Worm (Caenorhabditis elegans) whole organism, L3 larva: Measurements from ENCODE around the gene F57B9.1.

Experiments used
- R02D3.7 ChIP-seq: fragments of 150-350 bp; optimal IDR thresholded peaks from 2 replicates; lab custom pipeline; 2014; ENCODE audit warnings: missing biosample characterization, missing genetic modification characterization
- ZK546.5 ChIP-seq: sonication (generic microtip); optimal IDR thresholded peaks from 2 replicates; lab custom pipeline; 2017; ENCODE audit warnings: missing biosample characterization, missing genetic modification characterization
- ama-1 ChIP-seq: fragments of 150-350 bp; optimal IDR thresholded peaks from 2 replicates; lab custom pipeline; 2018
- ceh-28 ChIP-seq: fragments of 150-350 bp; optimal IDR thresholded peaks from 2 replicates; lab custom pipeline; 2014; ENCODE audit warnings: missing biosample characterization, missing genetic modification reagents, missing genetic modification characterization
- ceh-82 ChIP-seq: fragments of 150-350 bp; optimal IDR thresholded peaks from 2 replicates; lab custom pipeline; 2014; ENCODE audit warnings: missing biosample characterization, missing genetic modification characterization
- ceh-9 ChIP-seq: sonication (generic microtip); optimal IDR thresholded peaks from 2 replicates; lab custom pipeline; 2018; ENCODE audit warnings: missing biosample characterization, missing genetic modification characterization
- egl-27 ChIP-seq: sonication (generic microtip); optimal IDR thresholded peaks from 4 replicates; lab custom pipeline; 2017; ENCODE audit warnings: missing biosample characterization, missing genetic modification reagents, missing genetic modification characterization
- egl-5 ChIP-seq: fragments of 150-350 bp; optimal IDR thresholded peaks from 2 replicates; lab custom pipeline; 2017; ENCODE audit warnings: missing biosample characterization, missing genetic modification reagents, missing genetic modification characterization, inconsistent platforms
- elt-2 ChIP-seq: sonication (generic microtip); optimal IDR thresholded peaks from 2 replicates; lab custom pipeline; 2016; ENCODE audit warnings: missing genetic modification reagents, mild to moderate bottlenecking, missing genetic modification characterization, missing compliant biosample characterization
- eor-1 ChIP-seq, 2 experiments: fragments of 150-350 bp; optimal IDR thresholded peaks; 2 replicates each; lab custom pipeline; 2014 to 2018; ENCODE audit warnings: missing biosample characterization in 2 of 2, missing genetic modification characterization in 2 of 2
- fkh-2 ChIP-seq: fragments of 150-350 bp; optimal IDR thresholded peaks from 2 replicates; lab custom pipeline; 2014; ENCODE audit warnings: missing biosample characterization, missing genetic modification reagents, missing genetic modification characterization
- fos-1 ChIP-seq: fragments of 150-350 bp; optimal IDR thresholded peaks from 2 replicates; lab custom pipeline; 2014; ENCODE audit warnings: missing biosample characterization, missing genetic modification characterization
- hmg-11 ChIP-seq: sonication (generic microtip); optimal IDR thresholded peaks from 2 replicates; lab custom pipeline; 2016; ENCODE audit warnings: missing genetic modification characterization, missing compliant biosample characterization
- jun-1 ChIP-seq: fragments of 150-350 bp; optimal IDR thresholded peaks from 2 replicates; lab custom pipeline; 2014; ENCODE audit warnings: missing biosample characterization, missing genetic modification reagents, missing genetic modification characterization
- lin-15B ChIP-seq: fragments of 150-350 bp; optimal IDR thresholded peaks from 2 replicates; lab custom pipeline; 2014; ENCODE audit warnings: missing biosample characterization, missing genetic modification characterization
- lin-39 ChIP-seq: fragments of 150-350 bp; optimal IDR thresholded peaks from 2 replicates; lab custom pipeline; 2018; ENCODE audit warnings: missing biosample characterization, missing genetic modification reagents, missing genetic modification characterization
- mdl-1 ChIP-seq: fragments of 150-350 bp; optimal IDR thresholded peaks from 2 replicates; lab custom pipeline; 2014; ENCODE audit warnings: missing biosample characterization, missing genetic modification characterization
- mml-1 ChIP-seq: fragments of 150-350 bp; sonication (generic microtip); optimal IDR thresholded peaks from 3 replicates; lab custom pipeline; 2014; ENCODE audit warnings: missing biosample characterization, missing genetic modification characterization
- nfya-1 ChIP-seq: sonication (generic microtip); optimal IDR thresholded peaks from 2 replicates; lab custom pipeline; 2017; ENCODE audit warnings: missing genetic modification characterization, mild to moderate bottlenecking, missing compliant biosample characterization, antibody characterized with exemption, moderate library complexity; ENCODE audit not compliant: insufficient read depth
- nhr-11 ChIP-seq: fragments of 150-350 bp; optimal IDR thresholded peaks from 2 replicates; lab custom pipeline; 2014; ENCODE audit warnings: missing biosample characterization, missing genetic modification characterization
- nhr-12 ChIP-seq: fragments of 150-350 bp; optimal IDR thresholded peaks from 2 replicates; lab custom pipeline; 2014; ENCODE audit warnings: missing biosample characterization, missing genetic modification characterization
- nhr-23 ChIP-seq: fragments of 150-350 bp; optimal IDR thresholded peaks from 2 replicates; lab custom pipeline; 2014; ENCODE audit warnings: missing biosample characterization, missing genetic modification reagents, missing genetic modification characterization
- nhr-237 ChIP-seq: fragments of 150-350 bp; optimal IDR thresholded peaks from 2 replicates; lab custom pipeline; 2014; ENCODE audit warnings: missing biosample characterization, missing genetic modification characterization
- nhr-25 ChIP-seq: sonication (generic microtip); optimal IDR thresholded peaks from 2 replicates; lab custom pipeline; 2017; ENCODE audit warnings: missing biosample characterization, missing genetic modification characterization
- nhr-67 ChIP-seq: fragments of 150-350 bp; optimal IDR thresholded peaks from 2 replicates; lab custom pipeline; 2014; ENCODE audit warnings: missing biosample characterization, missing genetic modification characterization
- nhr-76 ChIP-seq: fragments of 150-350 bp; sonication (generic microtip); optimal IDR thresholded peaks from 5 replicates; lab custom pipeline; 2014; ENCODE audit warnings: missing biosample characterization, missing genetic modification characterization
- pha-4 ChIP-seq: fragments of 150-350 bp; optimal IDR thresholded peaks from 2 replicates; lab custom pipeline; 2014; ENCODE audit warnings: missing biosample characterization, missing genetic modification reagents, missing genetic modification characterization
- sea-2 ChIP-seq: fragments of 150-350 bp; sonication (generic microtip); optimal IDR thresholded peaks from 4 replicates; lab custom pipeline; 2014; ENCODE audit warnings: missing biosample characterization, missing genetic modification reagents, missing genetic modification characterization
- skn-1 ChIP-seq: fragments of 150-350 bp; optimal IDR thresholded peaks from 2 replicates; lab custom pipeline; 2014; ENCODE audit warnings: missing biosample characterization, missing genetic modification characterization
- tbx-2 ChIP-seq: sonication (generic microtip); optimal IDR thresholded peaks from 2 replicates; lab custom pipeline; 2016; ENCODE audit warnings: mild to moderate bottlenecking, missing genetic modification characterization, missing compliant biosample characterization
- unc-39 ChIP-seq: sonication (generic microtip); optimal IDR thresholded peaks from 4 replicates; lab custom pipeline; 2017; ENCODE audit warnings: missing biosample characterization, missing genetic modification characterization
- zag-1 ChIP-seq: fragments of 150-350 bp; optimal IDR thresholded peaks from 2 replicates; lab custom pipeline; 2014; ENCODE audit warnings: missing biosample characterization, missing genetic modification characterization
- ztf-4 ChIP-seq: fragments of 150-350 bp; optimal IDR thresholded peaks from 2 replicates; lab custom pipeline; 2014; ENCODE audit warnings: missing biosample characterization, missing genetic modification characterization

F57B9.1 gene

DNA sequence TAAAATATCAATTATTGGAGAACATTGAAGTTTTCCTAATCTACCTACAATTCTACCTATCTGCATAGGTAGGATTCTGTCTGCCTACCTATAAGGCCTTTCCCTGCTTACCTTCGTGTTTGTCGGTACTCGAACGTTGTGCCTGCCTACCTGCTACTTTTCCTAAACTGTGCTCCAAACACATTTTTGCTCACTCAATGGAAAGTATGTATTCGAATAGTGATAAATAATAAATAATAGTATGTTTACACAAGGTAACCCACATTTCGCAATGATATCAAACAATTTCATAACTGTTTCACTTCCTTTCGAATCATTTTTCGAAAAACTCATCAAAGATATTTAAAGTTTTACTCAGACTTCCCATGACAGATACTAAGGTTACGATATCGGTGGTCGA lies 22.4 kb upstream of the F57B9.1 start, which contains the start of gene F57B9.3:
Gene F57B9.3, plus strand, starts transcription at position 301 of the 400 bp plus-strand sequence.
- TF ChIP-seq ceh-82 (tag; lab: Kevin White, UChicago): no peak
- TF ChIP-seq eor-1 (tag; optimal IDR thresholded peaks at IDR 0.05; lab: Kevin White, UChicago): no peak
- no peak for TF ChIP-seq hmg-11 (tag; lab: Kevin White, UChicago)
- TF ChIP-seq nhr-67 (tag; lab: Kevin White, UChicago): no peak
- TF ChIP-seq elt-2 (tag; lab: Kevin White, UChicago): no peak
- TF ChIP-seq pha-4 (tag; lab: Kevin White, UChicago): peak; percentile 43

DNA sequence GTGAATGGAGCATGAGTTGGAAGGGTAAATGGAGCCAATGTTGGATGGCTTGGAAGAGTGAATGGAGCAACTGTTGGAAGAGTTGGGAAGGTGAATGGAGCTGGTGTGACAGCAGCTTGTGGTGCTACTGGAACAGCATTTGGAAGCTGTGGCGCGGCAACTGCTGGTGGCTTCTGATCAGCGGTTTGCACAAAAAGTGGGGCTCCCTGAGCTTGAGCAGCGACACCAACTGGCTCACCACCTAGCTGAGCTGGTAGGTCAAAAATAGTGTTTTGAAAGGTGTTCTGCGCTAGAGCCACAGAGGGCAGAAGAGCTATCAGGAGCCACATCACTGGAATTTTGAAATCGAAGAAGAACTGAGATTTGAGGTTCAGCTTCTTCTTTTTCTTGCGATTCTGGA lies 16.6 kb upstream of the F57B9.1 start:
- TF ChIP-seq lin-15B (tag; lab: Kevin White, UChicago): no peak
- no peak for TF ChIP-seq hmg-11 (tag; lab: Kevin White, UChicago)
- no peak for TF ChIP-seq zag-1
- TF ChIP-seq sea-2 (GFP tag; lab: Kevin White, UChicago): no peak
- TF ChIP-seq nfya-1: no peak
- TF ChIP-seq eor-1 (tag; optimal IDR thresholded peaks at IDR 0.05; lab: Kevin White, UChicago): no peak
- TF ChIP-seq nhr-25: no peak
- TF ChIP-seq elt-2 (tag; lab: Kevin White, UChicago): no peak
- no peak for TF ChIP-seq nhr-76 (tag; lab: Kevin White, UChicago)
- no peak for TF ChIP-seq R02D3.7 (tag; lab: Kevin White, UChicago)
- no peak for TF ChIP-seq tbx-2 (tag; lab: Kevin White, UChicago)
- no peak for TF ChIP-seq skn-1 (tag; lab: Kevin White, UChicago)
- no peak for TF ChIP-seq ceh-9 (tag; lab: Kevin White, UChicago)
- no peak for TF ChIP-seq jun-1 (tag; lab: Kevin White, UChicago)
- TF ChIP-seq unc-39 (tag; lab: Kevin White, UChicago): no peak

DNA sequence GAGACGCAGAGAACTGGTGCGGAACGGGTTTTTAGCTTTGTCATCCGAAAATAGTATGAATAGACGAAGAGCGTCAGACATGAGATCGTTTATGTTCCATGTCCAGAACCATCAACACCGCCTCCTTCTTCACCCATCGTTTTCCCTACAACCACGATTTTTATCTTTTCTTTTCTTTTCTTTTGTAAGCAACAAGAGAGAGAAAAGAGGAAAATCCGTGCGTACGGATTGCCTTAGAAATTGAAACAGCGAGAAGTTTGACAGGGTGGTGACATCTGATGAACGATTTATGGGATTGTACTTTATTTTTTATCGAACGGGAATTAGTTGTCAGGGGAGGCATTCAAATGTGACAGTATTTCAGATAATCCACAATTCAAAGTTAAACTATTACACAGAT lies 16.1 kb upstream of the F57B9.1 start, which contains the start of gene abu-13:
Gene abu-13, minus strand, starts transcription at position 152 of the 400 bp plus-strand sequence.
- TF ChIP-seq nhr-23 (peak; percentile 46), nfya-1 (no peak)

DNA sequence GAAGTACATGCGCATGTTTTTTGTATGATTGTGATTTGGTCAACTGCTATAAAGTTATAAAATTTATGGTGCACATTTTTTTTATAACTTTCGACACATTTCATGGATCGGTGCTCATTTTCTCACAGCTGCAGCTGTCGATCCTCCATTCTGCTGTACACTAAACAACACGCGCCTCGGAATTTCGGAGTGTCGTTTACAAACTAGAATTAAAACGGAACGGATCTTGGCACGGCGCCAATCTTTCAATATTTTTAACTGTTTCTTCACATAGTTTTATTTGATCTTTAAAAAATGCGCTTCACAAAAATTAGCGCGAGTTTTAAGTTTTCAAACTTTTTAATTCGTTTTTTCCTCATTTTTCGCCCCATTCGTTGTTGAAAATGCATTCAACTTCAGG lies 15.5 kb upstream of the F57B9.1 start, which contains the start of gene let-711:
Gene let-711, plus strand, starts transcription at position 337 of the 400 bp plus-strand sequence.
- TF ChIP-seq eor-1 (tag; optimal IDR thresholded peaks at IDR 0.05; lab: Kevin White, UChicago) (no peak), nfya-1 (peak; percentile 32), nhr-12 (tag; lab: Kevin White, UChicago) (no peak), fos-1 (tag; lab: Kevin White, UChicago) (no peak), mdl-1 (tag; lab: Kevin White, UChicago) (no peak), egl-5 (tag; lab: Kevin White, UChicago) (no peak), pha-4 (tag; lab: Kevin White, UChicago) (peak; percentile 9), egl-27 (tag; lab: Kevin White, UChicago) (no peak), hmg-11 (tag; lab: Kevin White, UChicago) (no peak), nhr-11 (tag; lab: Kevin White, UChicago) (no peak), mml-1 (tag; lab: Kevin White, UChicago) (no peak), nhr-237 (no peak), ceh-28 (no peak), elt-2 (tag; lab: Kevin White, UChicago) (no peak), lin-39 (tag; lab: Kevin White, UChicago) (no peak), sea-2 (GFP tag; lab: Kevin White, UChicago) (no peak)

DNA sequence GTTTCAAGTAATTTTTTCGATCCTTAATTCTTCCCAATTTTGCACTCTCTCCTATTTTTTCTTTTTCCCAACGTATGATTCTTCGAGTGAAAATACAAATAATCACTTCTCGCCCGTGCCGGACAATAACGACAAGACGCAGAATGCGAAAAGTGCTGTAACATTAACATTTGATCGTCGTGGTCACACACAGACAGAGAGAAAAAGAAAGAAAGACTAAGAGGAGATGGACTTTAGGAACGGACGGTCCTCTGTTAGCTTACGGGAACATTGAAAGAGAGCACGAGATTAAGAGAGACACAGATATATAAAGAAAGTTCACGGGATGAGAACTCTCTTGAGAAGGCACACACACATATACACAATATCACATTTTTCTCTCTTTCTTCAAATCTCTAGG lies 14.0 kb upstream of the F57B9.1 start:
- TF ChIP-seq ceh-9 (tag; lab: Kevin White, UChicago) (no peak), nhr-67 (tag; lab: Kevin White, UChicago) (no peak), ztf-4 (tag; lab: Kevin White, UChicago) (no peak), pha-4 (tag; lab: Kevin White, UChicago) (peak; percentile 78), egl-5 (tag; lab: Kevin White, UChicago) (no peak), lin-15B (tag; lab: Kevin White, UChicago) (peak; percentile 16)

DNA sequence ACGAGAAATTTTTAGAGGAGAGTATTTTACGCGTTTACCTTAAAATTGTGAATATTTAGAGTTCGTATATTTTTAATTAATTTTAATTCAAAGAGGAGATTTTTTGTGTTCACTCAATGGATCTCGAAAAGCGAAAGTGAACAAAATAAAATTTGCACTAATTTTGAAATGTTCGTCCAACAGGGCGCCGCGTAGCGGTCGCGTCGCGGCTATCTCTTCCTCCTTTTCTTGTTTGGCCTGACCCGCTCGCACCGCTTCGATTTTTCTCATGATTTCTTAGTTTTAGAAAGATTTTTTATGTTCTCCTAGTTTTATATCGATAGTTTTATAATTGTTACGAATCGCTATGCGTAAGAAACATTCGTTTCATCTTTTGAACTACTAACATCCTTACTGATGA lies 10.5 kb upstream of the F57B9.1 start:
- TF ChIP-seq nfya-1 (peak; percentile 51), ZK546.5 (tag; lab: Kevin White, UChicago) (no peak), ama-1 (lab: Kevin White, UChicago) (peak; percentile 7), tbx-2 (tag; lab: Kevin White, UChicago) (no peak), ceh-82 (tag; lab: Kevin White, UChicago) (no peak), sea-2 (GFP tag; lab: Kevin White, UChicago) (no peak), fkh-2 (no peak), hmg-11 (tag; lab: Kevin White, UChicago) (peak; percentile 29)
- TF ChIP-seq, all 47 proteins: peak for 3
